Fruit fly (Drosophila melanogaster) whole organism, embryonic: ENCODE measurements around the gene Jon66Cii.

ENCODE experiments used
- ATbp ChIP-seq: fragments of 200-800 bp; sonication (Bioruptor generic); optimal IDR thresholded peaks from 2 replicates; lab custom pipeline; 2017; ENCODE audit warnings: missing biosample characterization, mild to moderate bottlenecking, missing genetic modification characterization, missing genetic modification reagents
- Ada2b ChIP-seq: fragments of 200-800 bp; sonication (Bioruptor generic); IDR thresholded peaks from 2 replicates; pipeline ENCODE4 v1.3.6; 2022; ENCODE audit warnings: missing biosample characterization, missing genetic modification characterization
- Atf3 ChIP-seq: fragments of 200-800 bp; sonication (Bioruptor generic); optimal IDR thresholded peaks from 3 replicates; lab custom pipeline; 2016; ENCODE audit warnings: missing biosample characterization, missing genetic modification characterization
- Bteb2 ChIP-seq: fragments of 200-800 bp; sonication (Bioruptor generic); optimal IDR thresholded peaks from 2 replicates; lab custom pipeline; 2016; ENCODE audit warnings: missing biosample characterization, missing genetic modification characterization
- CG10366 ChIP-seq: fragments of 200-800 bp; sonication (Bioruptor generic); IDR thresholded peaks from 2 replicates; pipeline ENCODE4 v1.3.6; 2022; ENCODE audit warnings: missing biosample characterization, missing genetic modification characterization
- CG15269 ChIP-seq: fragments of 200-800 bp; sonication (Bioruptor generic); optimal IDR thresholded peaks from 2 replicates; lab custom pipeline; 2018; ENCODE audit warnings: missing biosample characterization, mild to moderate bottlenecking, missing genetic modification characterization, moderate library complexity
- CG1602 ChIP-seq: fragments of 200-800 bp; sonication (Bioruptor generic); optimal IDR thresholded peaks from 3 replicates; lab custom pipeline; 2016; ENCODE audit warnings: missing biosample characterization, missing genetic modification characterization
- CG16815 ChIP-seq: fragments of 200-800 bp; sonication (Bioruptor generic); optimal IDR thresholded peaks from 3 replicates; lab custom pipeline; 2017; ENCODE audit warnings: missing biosample characterization, mild to moderate bottlenecking, missing genetic modification characterization
- CG17829 ChIP-seq: fragments of 200-800 bp; optimal IDR thresholded peaks from 2 replicates; lab custom pipeline; 2019; ENCODE audit warnings: missing biosample characterization, mild to moderate bottlenecking, missing genetic modification characterization, moderate library complexity
- CG18262 ChIP-seq: fragments of 200-800 bp; optimal IDR thresholded peaks from 3 replicates; lab custom pipeline; 2019; ENCODE audit warnings: missing biosample characterization, mild to moderate bottlenecking, missing genetic modification characterization, moderate library complexity
- CG2116 ChIP-seq: fragments of 200-800 bp; sonication (Bioruptor generic); optimal IDR thresholded peaks from 3 replicates; lab custom pipeline; 2018; ENCODE audit warnings: missing biosample characterization, mild to moderate bottlenecking, missing genetic modification characterization
- CG2875 ChIP-seq: fragments of 200-800 bp; sonication (Bioruptor generic); optimal IDR thresholded peaks from 2 replicates; lab custom pipeline; 2017; ENCODE audit warnings: missing biosample characterization, mild to moderate bottlenecking, missing genetic modification characterization, missing genetic modification reagents
- CG3407 ChIP-seq: fragments of 200-800 bp; sonication (Bioruptor generic); optimal IDR thresholded peaks from 2 replicates; lab custom pipeline; 2018; ENCODE audit warnings: missing biosample characterization, mild to moderate bottlenecking, missing genetic modification characterization
- CG4820 ChIP-seq: fragments of 200-800 bp; sonication (Bioruptor generic); optimal IDR thresholded peaks from 3 replicates; lab custom pipeline; 2016; ENCODE audit warnings: missing biosample characterization, missing genetic modification characterization
- CG6654 ChIP-seq: fragments of 200-800 bp; sonication (Bioruptor generic); optimal IDR thresholded peaks from 2 replicates; lab custom pipeline; 2017; ENCODE audit warnings: missing biosample characterization, mild to moderate bottlenecking, missing genetic modification characterization
- CG6689 ChIP-seq: fragments of 200-800 bp; sonication (Bioruptor generic); IDR thresholded peaks from 2 replicates; pipeline ENCODE4 v1.3.6; 2022; ENCODE audit warnings: missing biosample characterization, missing genetic modification characterization
- CG8388 ChIP-seq: fragments of 200-800 bp; sonication (Bioruptor generic); optimal IDR thresholded peaks from 2 replicates; lab custom pipeline; 2019; ENCODE audit warnings: missing biosample characterization, mild to moderate bottlenecking, missing genetic modification characterization, moderate library complexity
- E2f2 ChIP-seq: fragments of 200-800 bp; sonication (Bioruptor generic); IDR thresholded peaks from 2 replicates; pipeline ENCODE4 v1.3.6; 2022; ENCODE audit warnings: missing biosample characterization, missing genetic modification characterization
- Ets65A ChIP-seq: fragments of 200-800 bp; sonication (Bioruptor generic); peaks from one replicate; lab custom pipeline; 2016; ENCODE audit warnings: missing biosample characterization, missing genetic modification characterization
- H2.0 ChIP-seq: fragments of 200-800 bp; sonication (Bioruptor generic); IDR thresholded peaks from 2 replicates; pipeline ENCODE4 v1.3.6; 2022; ENCODE audit warnings: missing biosample characterization, missing genetic modification characterization
- Hand ChIP-seq: fragments of 200-800 bp; sonication (Bioruptor generic); optimal IDR thresholded peaks from 2 replicates; lab custom pipeline; 2017; ENCODE audit warnings: mild to moderate bottlenecking, missing biosample characterization, missing genetic modification reagents, missing genetic modification characterization
- Med ChIP-seq: fragments of 200-800 bp; sonication (Bioruptor generic); peaks from one replicate; lab custom pipeline; 2016; ENCODE audit warnings: missing biosample characterization, missing genetic modification characterization, mild to moderate bottlenecking, inconsistent platforms, moderate library complexity
- Mes4 ChIP-seq: fragments of 200-800 bp; sonication (Bioruptor generic); optimal IDR thresholded peaks from 2 replicates; lab custom pipeline; 2016; ENCODE audit warnings: missing biosample characterization, missing genetic modification characterization
- Nf-YA ChIP-seq: fragments of 200-800 bp; sonication (Bioruptor generic); IDR thresholded peaks from 2 replicates; pipeline ENCODE4 v1.3.6; 2022; ENCODE audit warnings: missing biosample characterization, missing genetic modification characterization
- Pdp1 ChIP-seq, 2 experiments: fragments of 200-800 bp; sonication (Bioruptor generic); optimal IDR thresholded peaks; 3 replicates each; lab custom pipeline; 2016; ENCODE audit warnings: missing biosample characterization in 2 of 2, missing genetic modification characterization in 2 of 2, mild to moderate bottlenecking in 1 of 2, moderate library complexity in 1 of 2
- Scr ChIP-seq: fragments of 200-800 bp; sonication (Bioruptor generic); IDR thresholded peaks from 2 replicates; pipeline ENCODE4 v1.3.6; 2022; ENCODE audit warnings: missing biosample characterization, missing genetic modification characterization; ENCODE audit not compliant: partially characterized antibody
- Sry-β ChIP-seq: fragments of 200-800 bp; sonication (Bioruptor generic); optimal IDR thresholded peaks from 2 replicates; lab custom pipeline; 2018; ENCODE audit warnings: missing biosample characterization, mild to moderate bottlenecking, missing genetic modification characterization, moderate library complexity
- Stat92E ChIP-seq, 3 experiments: fragments of >200 bp in 2 of 3; fragments of 200-800 bp in 1 of 3; sonication (Bioruptor generic) in 1 of 3; optimal IDR thresholded peaks; 2 replicates each; lab custom pipeline; 2017 to 2019; ENCODE audit warnings: missing biosample characterization in 3 of 3, missing genetic modification characterization in 3 of 3, mild to moderate bottlenecking in 1 of 3, moderate library complexity in 1 of 3
- Xbp1 ChIP-seq: fragments of 200-800 bp; sonication (Bioruptor generic); optimal IDR thresholded peaks from 3 replicates; lab custom pipeline; 2016; ENCODE audit warnings: missing biosample characterization, mild to moderate bottlenecking, missing genetic modification characterization
- amos ChIP-seq: fragments of 200-800 bp; sonication (Bioruptor generic); IDR thresholded peaks from 2 replicates; pipeline ENCODE4 v1.3.6; 2022; ENCODE audit warnings: missing biosample characterization, missing genetic modification characterization; ENCODE audit not compliant: partially characterized antibody
- cato ChIP-seq: fragments of 200-800 bp; sonication (Bioruptor generic); optimal IDR thresholded peaks from 2 replicates; lab custom pipeline; 2016; ENCODE audit warnings: missing biosample characterization, missing genetic modification characterization, borderline replicate concordance
- chn ChIP-seq: fragments of 200-800 bp; sonication (Bioruptor generic); optimal IDR thresholded peaks from 2 replicates; lab custom pipeline; 2016; ENCODE audit warnings: missing biosample characterization, missing genetic modification characterization
- ci ChIP-seq: fragments of 200-800 bp; sonication (Bioruptor generic); IDR thresholded peaks from 3 replicates; pipeline ENCODE4 v1.3.6; 2022; ENCODE audit warnings: missing biosample characterization, missing genetic modification characterization
- cwo ChIP-seq: fragments of 200-800 bp; sonication (Bioruptor generic); optimal IDR thresholded peaks from 3 replicates; lab custom pipeline; 2017; ENCODE audit warnings: missing biosample characterization, missing genetic modification characterization, mild to moderate bottlenecking, moderate library complexity, missing genetic modification reagents
- dan ChIP-seq: fragments of 200-800 bp; sonication (Bioruptor generic); IDR thresholded peaks from 2 replicates; pipeline ENCODE4 v1.3.6; 2022; ENCODE audit warnings: missing biosample characterization, missing genetic modification characterization
- dmrt99B ChIP-seq: fragments of 200-800 bp; sonication (Bioruptor generic); optimal IDR thresholded peaks from 2 replicates; lab custom pipeline; 2018; ENCODE audit warnings: missing biosample characterization, mild to moderate bottlenecking, missing genetic modification characterization, moderate library complexity
- gsb ChIP-seq: fragments of 200-800 bp; sonication (Bioruptor generic); IDR thresholded peaks from 2 replicates; pipeline ENCODE4 v1.3.6; 2022; ENCODE audit warnings: missing biosample characterization, missing genetic modification characterization
- gt ChIP-seq: fragments of 200-800 bp; sonication (Bioruptor generic); IDR thresholded peaks from 2 replicates; pipeline ENCODE4 v1.3.6; 2022; ENCODE audit warnings: missing biosample characterization, missing genetic modification characterization
- jumu ChIP-seq: fragments of 200-800 bp; sonication (Bioruptor generic); optimal IDR thresholded peaks from 3 replicates; lab custom pipeline; 2016; ENCODE audit warnings: missing biosample characterization, missing genetic modification characterization
- knrl ChIP-seq: fragments of 200-800 bp; sonication (Bioruptor generic); IDR thresholded peaks from 3 replicates; pipeline ENCODE4 v1.3.6; 2022; ENCODE audit warnings: missing biosample characterization, missing genetic modification characterization; ENCODE audit not compliant: partially characterized antibody
- lbe ChIP-seq: fragments of 200-800 bp; sonication (Bioruptor generic); optimal IDR thresholded peaks from 2 replicates; lab custom pipeline; 2016; ENCODE audit warnings: missing biosample characterization, mild to moderate bottlenecking, missing genetic modification characterization
- luna ChIP-seq: fragments of 200-800 bp; sonication (Bioruptor generic); optimal IDR thresholded peaks from 2 replicates; lab custom pipeline; 2016; ENCODE audit warnings: missing biosample characterization, missing genetic modification characterization
- nau ChIP-seq: fragments of 200-800 bp; sonication (Bioruptor generic); optimal IDR thresholded peaks from 3 replicates; lab custom pipeline; 2017; ENCODE audit warnings: missing biosample characterization, mild to moderate bottlenecking, missing genetic modification characterization, missing genetic modification reagents
- rib ChIP-seq: fragments of 200-800 bp; sonication (Bioruptor generic); IDR thresholded peaks from 2 replicates; pipeline ENCODE4 v1.3.6; 2022; ENCODE audit warnings: missing biosample characterization, missing genetic modification characterization
- sima ChIP-seq: fragments of 200-800 bp; sonication (Bioruptor generic); optimal IDR thresholded peaks from 2 replicates; lab custom pipeline; 2016; ENCODE audit warnings: missing biosample characterization, missing genetic modification characterization
- so ChIP-seq: fragments of 200-800 bp; sonication (Bioruptor generic); IDR thresholded peaks from 3 replicates; pipeline ENCODE4 v1.3.6; 2022; ENCODE audit warnings: missing biosample characterization, missing genetic modification characterization
- toy ChIP-seq: fragments of 200-800 bp; sonication (Bioruptor generic); IDR thresholded peaks from 2 replicates; pipeline ENCODE4 v1.3.6; 2022; ENCODE audit warnings: missing biosample characterization, missing genetic modification characterization
- unc-4 ChIP-seq: fragments of 200-800 bp; sonication (Bioruptor generic); IDR thresholded peaks from 2 replicates; pipeline ENCODE4 v1.3.6; 2022; ENCODE audit warnings: missing biosample characterization, missing genetic modification characterization; ENCODE audit not compliant: partially characterized antibody
- unpg ChIP-seq: fragments of 200-800 bp; sonication (Bioruptor generic); optimal IDR thresholded peaks from 3 replicates; lab custom pipeline; 2018; ENCODE audit warnings: missing biosample characterization, mild to moderate bottlenecking, missing genetic modification characterization, moderate library complexity
- usp ChIP-seq: fragments of >200 bp; optimal IDR thresholded peaks from 2 replicates; lab custom pipeline; 2017; ENCODE audit warnings: missing biosample characterization, missing genetic modification characterization

The Jon66Cii gene

dm6 chr3L:8398763-8399445 lies 5.5 kb upstream of the Jon66Cii start (continued):
- TF ChIP-seq CG15269 (tag; lab: Kevin White, UChicago), result no peak
- no peak for TF ChIP-seq dan (GFP tag; lab: Robert Waterston, UW)
- TF ChIP-seq dmrt99B (tag; lab: Kevin White, UChicago), result no peak
- no peak for TF ChIP-seq luna (GFP tag; lab: Kevin White, UChicago)
- TF ChIP-seq CG8388, result peak; percentile 26
- TF ChIP-seq knrl, result no peak
- TF ChIP-seq CG17829, result no peak
- TF ChIP-seq Ets65A (GFP tag; lab: Kevin White, UChicago), result no peak
- peak; percentile 23 for TF ChIP-seq CG4820 (GFP tag; lab: Kevin White, UChicago)
- peak; percentile 40 for TF ChIP-seq chn (GFP tag; lab: Kevin White, UChicago)
- TF ChIP-seq Pdp1 (GFP tag; optimal IDR thresholded peaks at IDR 0.05; lab: Kevin White, UChicago), result peak; percentile 29 to 41
- peak; percentile 49 for TF ChIP-seq CG16815 (GFP tag; lab: Kevin White, UChicago)
- no peak for TF ChIP-seq Atf3 (GFP tag; lab: Kevin White, UChicago)
- TF ChIP-seq lbe, result peak; percentile 68
- no peak for TF ChIP-seq gt (GFP tag; lab: Robert Waterston, UW)
- no peak for TF ChIP-seq nau (GFP tag; lab: Kevin White, UChicago)
- no peak for TF ChIP-seq amos
- TF ChIP-seq sima, result no peak
- no peak for TF ChIP-seq unpg (GFP tag; lab: Kevin White, UChicago)
- TF ChIP-seq CG3407, result no peak
- TF ChIP-seq Xbp1 (GFP tag; lab: Kevin White, UChicago), result peak; percentile 53
- TF ChIP-seq CG6654 (GFP tag; lab: Kevin White, UChicago), result no peak
- TF ChIP-seq toy (GFP tag; lab: Robert Waterston, UW), result no peak
- no peak for TF ChIP-seq Stat92E (GFP tag; optimal IDR thresholded peaks at IDR 0.05; lab: Kevin White, UChicago)
- no peak for TF ChIP-seq jumu (GFP tag; lab: Kevin White, UChicago)
- TF ChIP-seq usp (GFP tag; lab: Kevin White, UChicago), result no peak
- TF ChIP-seq CG2875 (GFP tag; lab: Kevin White, UChicago), result no peak
- TF ChIP-seq ATbp (GFP tag; lab: Kevin White, UChicago), result peak; percentile 19
- TF ChIP-seq CG10366, result peak; percentile 32; the same call in 1 of the 2 replicates
- TF ChIP-seq Mes4 (GFP tag; lab: Kevin White, UChicago), result no peak
- no peak; the same call in 2 of the 3 replicates for TF ChIP-seq ci (GFP tag; lab: Robert Waterston, UW)
- no peak for TF ChIP-seq cato (GFP tag; lab: Kevin White, UChicago)
- TF ChIP-seq CG6689 (GFP tag; lab: Robert Waterston, UW), result peak; percentile 45; the same call in 1 of the 2 replicates
- TF ChIP-seq CG1602 (GFP tag; lab: Kevin White, UChicago), result no peak
- TF ChIP-seq Sry-β (GFP tag; lab: Kevin White, UChicago), result no peak
- TF ChIP-seq E2f2 (GFP tag; lab: Robert Waterston, UW), result 0 out of 2 replicates have a peak, but pooled peaks have one; percentile 7
- no peak for TF ChIP-seq CG18262 (tag; lab: Kevin White, UChicago)
- TF ChIP-seq so (GFP tag; lab: Robert Waterston, UW), result no peak
- TF ChIP-seq rib, result no peak
- no peak for TF ChIP-seq gsb (GFP tag; lab: Robert Waterston, UW)
- peak; percentile 86 for TF ChIP-seq Med
- TF ChIP-seq cwo, result no peak
- TF ChIP-seq CG2116 (GFP tag; lab: Kevin White, UChicago), result no peak
- no peak for TF ChIP-seq Scr (GFP tag; lab: Robert Waterston, UW)
- TF ChIP-seq Hand (GFP tag; lab: Kevin White, UChicago), result no peak
- TF ChIP-seq Bteb2, result no peak
- TF ChIP-seq H2.0 (GFP tag; lab: Robert Waterston, UW), result peak; percentile 21; the same call in 1 of the 2 replicates
- no peak for TF ChIP-seq unc-4 (GFP tag; lab: Robert Waterston, UW)
- TF ChIP-seq Ada2b (GFP tag; lab: Robert Waterston, UW), result no peak
- no peak for TF ChIP-seq Nf-YA (GFP tag; lab: Robert Waterston, UW)
